Fruit fly (Drosophila melanogaster) whole organism: ENCODE measurements around the gene CG13465.

ENCODE experiments used
- CG8478 ChIP-seq: fragments of >200 bp; optimal IDR thresholded peaks from 2 replicates; lab custom pipeline; 2018; ENCODE audit warnings: inconsistent platforms
- Dll ChIP-seq: fragments of >200 bp; optimal IDR thresholded peaks from 2 replicates; lab custom pipeline; 2017
- EcR ChIP-seq, 2 experiments: fragments of >200 bp; optimal IDR thresholded peaks; 2 replicates each; lab custom pipeline; 2017; ENCODE audit warnings: missing biosample characterization in 2 of 2, missing genetic modification characterization in 2 of 2, missing genetic modification reagents in 2 of 2
- pan ChIP-seq: fragments of >200 bp; optimal IDR thresholded peaks from 2 replicates; lab custom pipeline; 2017
- psq ChIP-seq: fragments of >200 bp; optimal IDR thresholded peaks from 2 replicates; lab custom pipeline; 2017
- usp ChIP-seq: fragments of >200 bp; optimal IDR thresholded peaks from 2 replicates; lab custom pipeline; 2017; ENCODE audit warnings: missing biosample characterization, missing genetic modification characterization, mixed read lengths

DNA sequence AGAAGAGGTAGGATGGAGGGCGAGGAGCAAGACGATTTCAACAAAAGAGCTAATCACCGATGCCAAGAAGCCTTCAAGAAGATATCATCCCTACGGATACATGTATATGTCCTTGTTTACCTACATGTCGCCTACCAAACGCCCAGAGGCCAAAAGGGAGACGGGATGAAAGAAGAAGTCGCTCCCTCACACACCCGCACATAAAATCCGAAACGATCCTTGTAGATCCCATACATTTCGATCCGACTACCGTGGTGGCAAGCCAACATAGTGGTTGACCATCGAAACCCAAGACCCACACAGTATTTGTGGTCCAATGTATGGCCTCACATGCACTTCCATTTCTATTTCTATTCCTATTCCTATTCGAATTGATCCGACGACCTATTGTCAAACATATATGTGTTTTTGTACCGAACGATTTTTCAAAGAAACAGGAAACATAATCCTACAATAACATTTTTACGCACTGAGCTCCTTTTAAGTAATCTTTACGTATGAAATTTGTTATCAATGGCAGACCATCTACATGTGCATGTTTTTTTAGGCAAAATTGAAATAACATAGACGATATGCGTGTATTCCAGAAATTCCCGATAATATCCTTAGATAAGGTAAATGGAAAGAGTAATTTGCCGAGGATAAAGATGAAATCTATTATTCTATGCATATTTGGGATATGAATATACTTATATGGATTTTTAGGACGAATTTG, 14.6 kb upstream of the CG13465 start:
- TF ChIP-seq psq (lab: Kevin White, UChicago) (no peak), EcR (GFP tag; optimal IDR thresholded peaks at IDR 0.05; lab: Kevin White, UChicago) (no peak), usp (GFP tag; lab: Kevin White, UChicago) (no peak), pan (no peak), CG8478 (lab: Kevin White, UChicago) (no peak), Dll (lab: Kevin White, UChicago) (no peak)
